Fruit fly (Drosophila melanogaster) whole organism, pupa: ENCODE data around the gene out.

ENCODE experiments used
- CG32121 ChIP-seq: fragments of 200-800 bp; sonication (Bioruptor generic); IDR thresholded peaks from 2 replicates; pipeline ENCODE4 v1.3.6; 2022; ENCODE audit warnings: missing biosample characterization, missing genetic modification characterization
- Pif1A ChIP-seq: fragments of 200-800 bp; sonication (Bioruptor generic); optimal IDR thresholded peaks from 3 replicates; lab custom pipeline; 2016; ENCODE audit warnings: missing biosample characterization, missing genetic modification characterization
- Snoo ChIP-seq: fragments of 200-800 bp; sonication (Bioruptor generic); optimal IDR thresholded peaks from 3 replicates; lab custom pipeline; 2017; ENCODE audit warnings: missing biosample characterization, mild to moderate bottlenecking, missing genetic modification characterization, inconsistent platforms

DNA sequence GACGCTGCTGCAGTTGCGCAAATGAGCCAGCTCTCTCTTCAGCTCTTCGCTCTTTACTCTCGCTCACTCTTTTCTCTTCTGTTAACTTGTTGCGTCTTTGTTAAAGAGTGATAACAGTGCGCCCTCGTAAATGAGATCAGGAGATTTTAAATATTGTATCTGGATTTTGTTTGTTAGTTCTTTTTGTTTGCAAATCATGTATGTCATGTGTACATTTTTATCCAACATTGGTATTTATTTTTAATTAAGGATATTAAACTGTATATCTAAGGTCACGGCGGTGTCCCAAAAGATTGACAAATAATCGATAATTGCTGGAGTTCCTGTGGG, 23.2 kb downstream of the out start:
- peak; percentile 37 for TF ChIP-seq Pif1A
- TF ChIP-seq Snoo (tag; lab: Kevin White, UChicago) = no peak
- peak; percentile 48; the same call in 1 of the 2 replicates for TF ChIP-seq CG32121
